Worm (Caenorhabditis elegans) whole organism, L1 larva: ENCODE measurements around the gene T24C12.4.

ENCODE experiments used
- F16B12.6 ChIP-seq: fragments of 150-350 bp; optimal IDR thresholded peaks from 2 replicates; lab custom pipeline; 2014; ENCODE audit warnings: missing biosample characterization, missing genetic modification characterization
- Y116A8C.19 ChIP-seq: sonication (generic microtip); optimal IDR thresholded peaks from 2 replicates; lab custom pipeline; 2016; ENCODE audit warnings: missing compliant biosample characterization, missing genetic modification characterization, borderline replicate concordance
- aly-2 ChIP-seq: fragments of 150-350 bp; optimal IDR thresholded peaks from 2 replicates; lab custom pipeline; 2014; ENCODE audit warnings: missing biosample characterization, missing genetic modification characterization
- ama-1 ChIP-seq: fragments of 150-350 bp; optimal IDR thresholded peaks from 2 replicates; lab custom pipeline; 2014
- blmp-1 ChIP-seq: fragments of 150-350 bp; optimal IDR thresholded peaks from 2 replicates; lab custom pipeline; 2014; ENCODE audit warnings: missing biosample characterization, missing genetic modification characterization
- ceh-8 ChIP-seq: fragments of 200-800 bp; sonication (Bioruptor generic); optimal IDR thresholded peaks from 2 replicates; lab custom pipeline; 2018; ENCODE audit warnings: mild to moderate bottlenecking, missing genetic modification characterization, moderate library complexity, missing compliant biosample characterization
- ceh-88 ChIP-seq: fragments of 200-800 bp; sonication (Bioruptor generic); IDR thresholded peaks from 2 replicates; pipeline ENCODE4 v1.3.6; 2022; ENCODE audit warnings: missing genetic modification characterization, missing compliant biosample characterization
- ces-1 ChIP-seq: fragments of 150-350 bp; optimal IDR thresholded peaks from 2 replicates; lab custom pipeline; 2014; ENCODE audit warnings: missing biosample characterization, missing genetic modification reagents, missing genetic modification characterization
- dsc-1 ChIP-seq: sonication (generic microtip); optimal IDR thresholded peaks from 2 replicates; lab custom pipeline; 2016; ENCODE audit warnings: mild to moderate bottlenecking, missing genetic modification characterization, missing compliant biosample characterization
- efl-1 ChIP-seq, 4 experiments: fragments of 150-350 bp; optimal IDR thresholded peaks in 3 of 4; peaks in 1 of 4; 1 replicate in 1 of 4; 2 replicates in 3 of 4; lab custom pipeline; 2014; ENCODE audit warnings: missing biosample characterization in 2 of 4, missing genetic modification characterization in 2 of 4, missing genetic modification reagents in 2 of 4
- efl-3 ChIP-seq: fragments of 200-800 bp; sonication (Bioruptor generic); optimal IDR thresholded peaks from 2 replicates; lab custom pipeline; 2018; ENCODE audit warnings: mild to moderate bottlenecking, missing genetic modification characterization, missing compliant biosample characterization
- elt-2 ChIP-seq: sonication (generic microtip); optimal IDR thresholded peaks from 2 replicates; lab custom pipeline; 2016; ENCODE audit warnings: missing genetic modification characterization, mild to moderate bottlenecking, inconsistent platforms, missing compliant biosample characterization, missing genetic modification reagents
- elt-3 ChIP-seq, 6 experiments: fragments of 150-350 bp in 1 of 6; sonication (generic microtip); optimal IDR thresholded peaks; 2 replicates each; lab custom pipeline; 2017 to 2018; ENCODE audit warnings: missing biosample characterization in 6 of 6, missing genetic modification characterization in 6 of 6, inconsistent platforms in 1 of 6
- fos-1 ChIP-seq: fragments of 150-350 bp; optimal IDR thresholded peaks from 2 replicates; lab custom pipeline; 2014; ENCODE audit warnings: missing biosample characterization, missing genetic modification characterization
- grh-1 ChIP-seq: fragments of 200-800 bp; sonication (Bioruptor generic); IDR thresholded peaks from 2 replicates; pipeline ENCODE4 v1.3.6; 2022; ENCODE audit warnings: missing genetic modification reagents, missing genetic modification characterization, missing compliant biosample characterization
- hlh-17 ChIP-seq: fragments of 200-800 bp; sonication (Bioruptor generic); optimal IDR thresholded peaks from 2 replicates; lab custom pipeline; 2018; ENCODE audit warnings: missing genetic modification characterization, mild to moderate bottlenecking, missing compliant biosample characterization, moderate library complexity, borderline replicate concordance
- hpl-2 ChIP-seq: fragments of 150-350 bp; optimal IDR thresholded peaks from 2 replicates; lab custom pipeline; 2014; ENCODE audit warnings: missing biosample characterization, missing genetic modification reagents, missing genetic modification characterization
- isw-1 ChIP-seq: fragments of 200-800 bp; sonication (Bioruptor generic); IDR thresholded peaks from 2 replicates; pipeline ENCODE4 v1.3.6; 2022; ENCODE audit warnings: missing genetic modification characterization, missing compliant biosample characterization
- lin-13 ChIP-seq: fragments of 150-350 bp; optimal IDR thresholded peaks from 2 replicates; lab custom pipeline; 2014; ENCODE audit warnings: missing biosample characterization, missing genetic modification reagents, missing genetic modification characterization
- lin-14 ChIP-seq: fragments of 200-800 bp; sonication (Bioruptor generic); optimal IDR thresholded peaks from 2 replicates; lab custom pipeline; 2018; ENCODE audit warnings: mild to moderate bottlenecking, missing genetic modification characterization, moderate library complexity, missing compliant biosample characterization
- lin-15B ChIP-seq: fragments of 150-350 bp; sonication (generic microtip); optimal IDR thresholded peaks from 3 replicates; lab custom pipeline; 2014; ENCODE audit warnings: missing biosample characterization, missing genetic modification characterization
- lin-39 ChIP-seq: fragments of 150-350 bp; optimal IDR thresholded peaks from 2 replicates; lab custom pipeline; 2014; ENCODE audit warnings: missing biosample characterization, missing genetic modification reagents, missing genetic modification characterization
- lir-3 ChIP-seq: sonication (generic microtip); optimal IDR thresholded peaks from 2 replicates; lab custom pipeline; 2016; ENCODE audit warnings: mild to moderate bottlenecking, missing genetic modification characterization, moderate library complexity, missing compliant biosample characterization; ENCODE audit not compliant: poor library complexity
- mdl-1 ChIP-seq, 2 experiments: fragments of 150-350 bp; optimal IDR thresholded peaks; 2 replicates each; lab custom pipeline; 2014 to 2017; ENCODE audit warnings: missing biosample characterization in 2 of 2, missing genetic modification characterization in 2 of 2, inconsistent platforms in 1 of 2
- nhr-20 ChIP-seq: sonication (generic microtip); optimal IDR thresholded peaks from 2 replicates; lab custom pipeline; 2016; ENCODE audit warnings: mild to moderate bottlenecking, missing genetic modification characterization, missing compliant biosample characterization
- nhr-237 ChIP-seq: fragments of 150-350 bp; optimal IDR thresholded peaks from 2 replicates; lab custom pipeline; 2014; ENCODE audit warnings: missing biosample characterization, missing genetic modification characterization
- nhr-28 ChIP-seq: fragments of 150-350 bp; optimal IDR thresholded peaks from 2 replicates; lab custom pipeline; 2014; ENCODE audit warnings: missing biosample characterization, missing genetic modification characterization
- nhr-71 ChIP-seq: sonication (generic microtip); optimal IDR thresholded peaks from 2 replicates; lab custom pipeline; 2016; ENCODE audit warnings: mild to moderate bottlenecking, missing genetic modification characterization, moderate library complexity, missing compliant biosample characterization
- nhr-84 ChIP-seq: sonication (generic microtip); optimal IDR thresholded peaks from 2 replicates; lab custom pipeline; 2017; ENCODE audit warnings: missing biosample characterization, missing genetic modification characterization
- nhr-85 ChIP-seq: sonication (generic microtip); peaks from one replicate; lab custom pipeline; 2016; ENCODE audit warnings: missing genetic modification characterization, inconsistent platforms, missing compliant biosample characterization
- pax-3 ChIP-seq: fragments of 200-800 bp; sonication (Bioruptor generic); optimal IDR thresholded peaks from 2 replicates; lab custom pipeline; 2018; ENCODE audit warnings: mild to moderate bottlenecking, missing genetic modification characterization, moderate library complexity, missing compliant biosample characterization
- pqm-1 ChIP-seq: sonication (generic microtip); optimal IDR thresholded peaks from 3 replicates; lab custom pipeline; 2017; ENCODE audit warnings: missing biosample characterization, missing genetic modification characterization
- sox-4 ChIP-seq: sonication (generic microtip); optimal IDR thresholded peaks from 2 replicates; lab custom pipeline; 2016; ENCODE audit warnings: missing genetic modification characterization, missing compliant biosample characterization
- sup-37 ChIP-seq: fragments of 200-800 bp; sonication (Bioruptor generic); optimal IDR thresholded peaks from 2 replicates; lab custom pipeline; 2018; ENCODE audit warnings: mild to moderate bottlenecking, missing genetic modification characterization, missing compliant biosample characterization
- swsn-7 ChIP-seq: sonication (generic microtip); optimal IDR thresholded peaks from 2 replicates; lab custom pipeline; 2016; ENCODE audit warnings: missing genetic modification characterization, missing compliant biosample characterization
- tbx-2 ChIP-seq: sonication (generic microtip); optimal IDR thresholded peaks from 2 replicates; lab custom pipeline; 2016; ENCODE audit warnings: missing genetic modification characterization, missing compliant biosample characterization
- tlp-1 ChIP-seq: fragments of 150-350 bp; optimal IDR thresholded peaks from 2 replicates; lab custom pipeline; 2014; ENCODE audit warnings: missing biosample characterization, missing genetic modification characterization
- unc-130 ChIP-seq: fragments of 150-350 bp; optimal IDR thresholded peaks from 2 replicates; lab custom pipeline; 2017; ENCODE audit warnings: missing biosample characterization, missing genetic modification characterization, inconsistent platforms
- unc-98 ChIP-seq: fragments of 200-800 bp; sonication (Bioruptor generic); IDR thresholded peaks from 2 replicates; pipeline ENCODE4 v1.3.6; 2022; ENCODE audit warnings: missing genetic modification characterization, missing compliant biosample characterization
- vab-15 ChIP-seq: sonication (generic microtip); optimal IDR thresholded peaks from 2 replicates; lab custom pipeline; 2017; ENCODE audit warnings: missing genotype, mild to moderate bottlenecking, missing genetic modification characterization, missing compliant biosample characterization
- xbp-1 ChIP-seq: sonication (generic microtip); optimal IDR thresholded peaks from 2 replicates; lab custom pipeline; 2016; ENCODE audit warnings: missing genetic modification characterization, missing compliant biosample characterization

Gene T24C12.4

ce11 chrX:2212141-2212540 lies 7.3 kb upstream of the T24C12.4 start (continued):
- TF ChIP-seq lin-15B (tag; lab: Kevin White, UChicago), result no peak
- no peak for TF ChIP-seq unc-130 (tag; lab: Kevin White, UChicago)

DNA sequence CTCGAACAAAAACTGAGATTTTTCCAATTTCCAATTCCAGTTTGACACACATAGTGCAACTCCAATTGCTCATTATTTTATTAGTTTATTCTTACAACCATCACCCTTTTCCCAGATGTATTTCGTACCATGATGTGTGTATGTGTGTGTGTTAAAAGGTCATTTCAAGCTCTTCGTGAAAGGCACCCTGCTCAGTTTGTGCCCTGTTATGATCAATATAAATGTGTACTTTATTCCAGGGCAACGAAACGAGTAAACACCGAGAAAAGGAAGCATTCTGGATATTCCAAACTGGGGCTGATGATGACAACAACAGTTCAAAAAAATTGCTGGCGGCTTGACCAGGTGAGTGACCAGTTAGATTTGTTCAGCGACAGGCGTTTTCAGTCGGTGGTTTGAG lies 5.9 kb upstream of the T24C12.4 start, which contains the start of gene peb-1:
peb-1 (plus strand) TSS at position 301 of the 400 bp plus-strand sequence.
- TF ChIP-seq nhr-84 (tag; lab: Kevin White, UChicago), result no peak
- TF ChIP-seq lir-3, result no peak
- TF ChIP-seq, all 84 proteins: peak for 0

DNA sequence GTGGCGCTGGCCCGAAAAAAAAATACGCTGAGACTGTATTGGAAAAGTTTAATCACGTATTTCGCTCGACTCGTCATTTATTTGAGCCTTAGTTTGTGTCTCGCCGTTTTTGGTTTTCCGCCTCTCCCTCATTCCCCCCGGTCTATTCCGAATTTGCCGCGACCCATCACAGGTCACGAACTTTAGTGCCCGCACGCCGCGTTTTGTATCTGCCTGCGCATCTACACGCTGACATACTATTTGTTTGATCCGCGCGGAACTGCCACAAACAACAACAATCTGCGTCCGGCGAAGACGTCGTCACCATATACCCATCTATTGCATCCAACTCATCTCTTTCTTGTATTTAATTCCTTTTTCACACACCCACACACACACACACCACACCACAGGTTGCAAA lies 5.3 kb upstream of the T24C12.4 start:
- TF ChIP-seq blmp-1 (tag; lab: Kevin White, UChicago) (peak; percentile 24), unc-98 (GFP tag; lab: Robert Waterston, UW) (no peak)

ce11 chrX:2208391-2208790 lies 3.5 kb upstream of the T24C12.4 start:
- TF ChIP-seq tlp-1 (tag; lab: Kevin White, UChicago) (no peak), ceh-8 (GFP tag; lab: Kevin White, UChicago) (no peak), lin-14 (GFP tag; lab: Kevin White, UChicago) (peak; percentile 11), vab-15 (tag; lab: Kevin White, UChicago) (no peak), blmp-1 (tag; lab: Kevin White, UChicago) (peak; percentile 92), aly-2 (no peak), ces-1 (GFP tag; lab: Kevin White, UChicago) (no peak), elt-3 (tag; optimal IDR thresholded peaks at IDR 0.05; lab: Kevin White, UChicago) (peak in 1 of 6 experiments; percentile 32)

DNA sequence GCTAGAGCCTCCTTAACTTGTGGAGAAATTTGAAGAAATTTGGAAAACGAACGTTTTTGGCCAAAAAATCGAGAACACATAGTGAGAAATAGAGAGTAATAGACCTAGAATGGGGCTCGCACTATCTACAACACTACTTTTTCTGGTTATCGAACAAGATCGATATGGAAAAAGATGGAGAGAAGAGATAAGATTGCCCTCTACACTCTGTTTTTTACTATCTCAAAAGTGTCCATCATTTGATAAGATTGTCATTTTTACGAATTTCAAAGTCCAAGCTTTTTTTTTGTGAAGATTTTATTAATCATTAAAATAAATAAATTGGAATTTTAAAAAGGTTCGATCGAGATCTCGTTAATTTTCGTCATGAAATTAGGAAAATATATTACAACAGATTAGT lies 1.1 kb downstream of the T24C12.4 start, which contains the start of gene T24C12.3:
T24C12.3 (minus strand) TSS at position 134 of the 400 bp plus-strand sequence.
- no peak for TF ChIP-seq ceh-88
- no peak for TF ChIP-seq swsn-7 (tag; lab: Kevin White, UChicago)
- TF ChIP-seq dsc-1 (tag; lab: Kevin White, UChicago), result no peak
- no peak for TF ChIP-seq Y116A8C.19
- peak; percentile 25 for TF ChIP-seq nhr-85
- no peak for TF ChIP-seq hpl-2 (GFP tag; lab: Kevin White, UChicago)
- TF ChIP-seq efl-1 (optimal IDR thresholded peaks at IDR 0.05; lab: Kevin White, UChicago), result no peak
- peak in 1 of 2 experiments; percentile 12 for TF ChIP-seq efl-1 (GFP tag; optimal IDR thresholded peaks at IDR 0.05 in 1 of 2; lab: Kevin White, UChicago)
- TF ChIP-seq pax-3, result no peak
- no peak for TF ChIP-seq tbx-2 (tag; lab: Kevin White, UChicago)
- no peak for TF ChIP-seq xbp-1
- TF ChIP-seq F16B12.6 (tag; lab: Kevin White, UChicago), result no peak
- no peak for TF ChIP-seq isw-1 (GFP tag; lab: Robert Waterston, UW)
- no peak for TF ChIP-seq ces-1 (GFP tag; lab: Kevin White, UChicago)
- no peak for TF ChIP-seq nhr-237 (tag; lab: Kevin White, UChicago)
- peak; percentile 35 for TF ChIP-seq lin-14 (GFP tag; lab: Kevin White, UChicago)
- no peak for TF ChIP-seq ama-1 (lab: Kevin White, UChicago)
- no peak for TF ChIP-seq lin-13 (GFP tag; lab: Kevin White, UChicago)
- peak; percentile 87 for TF ChIP-seq pqm-1 (tag; lab: Kevin White, UChicago)
- no peak for TF ChIP-seq nhr-71
- no peak for TF ChIP-seq mdl-1 (tag; optimal IDR thresholded peaks at IDR 0.05; lab: Kevin White, UChicago)
- TF ChIP-seq nhr-84 (tag; lab: Kevin White, UChicago), result no peak
- TF ChIP-seq elt-2 (tag; lab: Kevin White, UChicago), result peak; percentile 79
- TF ChIP-seq nhr-20 (tag; lab: Kevin White, UChicago), result no peak
- TF ChIP-seq lin-39 (tag; lab: Kevin White, UChicago), result no peak
- TF ChIP-seq hlh-17, result no peak
- TF ChIP-seq nhr-28 (tag; lab: Kevin White, UChicago), result no peak
- TF ChIP-seq fos-1 (tag; lab: Kevin White, UChicago), result no peak
- TF ChIP-seq elt-3 (tag; optimal IDR thresholded peaks at IDR 0.05; lab: Kevin White, UChicago), result peak in 1 of 6 experiments; percentile 61
- TF ChIP-seq ceh-8 (GFP tag; lab: Kevin White, UChicago), result no peak
- no peak for TF ChIP-seq efl-3 (GFP tag; lab: Kevin White, UChicago)
- no peak for TF ChIP-seq sox-4 (tag; lab: Kevin White, UChicago)
- no peak for TF ChIP-seq aly-2
- TF ChIP-seq sup-37 (GFP tag; lab: Kevin White, UChicago), result no peak
- TF ChIP-seq grh-1 (GFP tag; lab: Robert Waterston, UW), result no peak
- no peak for TF ChIP-seq blmp-1 (tag; lab: Kevin White, UChicago)
